Fruit fly (Drosophila melanogaster) whole organism, prepupa: ENCODE data around the gene Fit2.
A peak's percentile ranks its signal among the peaks of the same experiment; 100 is the strongest.

Experiments
- Blimp-1 ChIP-seq: fragments of 200-800 bp; sonication (Bioruptor generic); optimal IDR thresholded peaks from 3 replicates; lab custom pipeline; 2017; ENCODE audit warnings: missing biosample characterization, missing genetic modification characterization, mild to moderate bottlenecking, moderate library complexity, missing genetic modification reagents
- CG10631 ChIP-seq: fragments of 200-800 bp; sonication (Bioruptor generic); optimal IDR thresholded peaks from 2 replicates; lab custom pipeline; 2016; ENCODE audit warnings: missing biosample characterization, missing genetic modification characterization
- CG11902 ChIP-seq: fragments of 200-800 bp; sonication (Bioruptor generic); optimal IDR thresholded peaks from 3 replicates; lab custom pipeline; 2016; ENCODE audit warnings: missing biosample characterization, missing genetic modification characterization
- CG16779 ChIP-seq: fragments of 200-800 bp; sonication (Bioruptor generic); optimal IDR thresholded peaks from 3 replicates; lab custom pipeline; 2017; ENCODE audit warnings: missing biosample characterization, mild to moderate bottlenecking, missing genetic modification characterization
- CG3032 ChIP-seq: fragments of 200-800 bp; optimal IDR thresholded peaks from 2 replicates; lab custom pipeline; 2019; ENCODE audit warnings: missing biosample characterization, mild to moderate bottlenecking, missing genetic modification characterization, moderate library complexity
- CG31627 ChIP-seq: fragments of 200-800 bp; sonication (Bioruptor generic); optimal IDR thresholded peaks from 3 replicates; lab custom pipeline; 2016; ENCODE audit warnings: missing biosample characterization, missing genetic modification characterization
- CG32006 ChIP-seq: fragments of 200-800 bp; sonication (Bioruptor generic); optimal IDR thresholded peaks from 3 replicates; lab custom pipeline; 2017; ENCODE audit warnings: missing biosample characterization, mild to moderate bottlenecking, missing genetic modification characterization
- CG3919 ChIP-seq: fragments of 200-800 bp; sonication (Bioruptor generic); optimal IDR thresholded peaks from 3 replicates; lab custom pipeline; 2016; ENCODE audit warnings: missing biosample characterization, missing genetic modification characterization
- CG4318 ChIP-seq: fragments of 200-800 bp; sonication (Bioruptor generic); optimal IDR thresholded peaks from 3 replicates; lab custom pipeline; 2017; ENCODE audit warnings: missing biosample characterization, mild to moderate bottlenecking, missing genetic modification characterization
- CG6276 ChIP-seq: fragments of 200-800 bp; sonication (Bioruptor generic); optimal IDR thresholded peaks from 2 replicates; lab custom pipeline; 2017; ENCODE audit warnings: missing biosample characterization, mild to moderate bottlenecking, missing genetic modification characterization
- CG6808 ChIP-seq: fragments of 200-800 bp; sonication (Bioruptor generic); optimal IDR thresholded peaks from 3 replicates; lab custom pipeline; 2017; ENCODE audit warnings: missing biosample characterization, missing genetic modification characterization, mild to moderate bottlenecking, moderate library complexity, missing genetic modification reagents
- CG6854 ChIP-seq: fragments of 200-800 bp; sonication (Bioruptor generic); optimal IDR thresholded peaks from 2 replicates; lab custom pipeline; 2017; ENCODE audit warnings: missing biosample characterization, mild to moderate bottlenecking, missing genetic modification characterization
- CG7368 ChIP-seq: fragments of 200-800 bp; sonication (Bioruptor generic); optimal IDR thresholded peaks from 3 replicates; lab custom pipeline; 2016; ENCODE audit warnings: missing biosample characterization, missing genetic modification characterization
- CG8119 ChIP-seq: fragments of 200-800 bp; sonication (Bioruptor generic); IDR thresholded peaks from 3 replicates; pipeline ENCODE4 v1.3.6; 2022; ENCODE audit warnings: missing biosample characterization, missing genetic modification characterization
- CG8319 ChIP-seq: fragments of 200-800 bp; sonication (Bioruptor generic); optimal IDR thresholded peaks from 3 replicates; lab custom pipeline; 2016; ENCODE audit warnings: missing biosample characterization, missing genetic modification characterization
- CG8632 ChIP-seq: fragments of 200-800 bp; sonication (Bioruptor generic); optimal IDR thresholded peaks from 3 replicates; lab custom pipeline; 2016; ENCODE audit warnings: missing biosample characterization, missing genetic modification characterization
- CG9139 ChIP-seq: fragments of 200-800 bp; sonication (Bioruptor generic); optimal IDR thresholded peaks from 3 replicates; lab custom pipeline; 2017; ENCODE audit warnings: missing biosample characterization, mild to moderate bottlenecking, missing genetic modification characterization
- Eip75B ChIP-seq: fragments of 200-800 bp; sonication (Bioruptor generic); optimal IDR thresholded peaks from 3 replicates; lab custom pipeline; 2016; ENCODE audit warnings: missing biosample characterization, missing genetic modification characterization
- Eip78C ChIP-seq: fragments of 200-800 bp; sonication (Bioruptor generic); peaks from one replicate; lab custom pipeline; 2016; ENCODE audit warnings: missing biosample characterization, missing genetic modification characterization
- Eip93F ChIP-seq: fragments of 200-800 bp; sonication (Bioruptor generic); optimal IDR thresholded peaks from 2 replicates; lab custom pipeline; 2016; ENCODE audit warnings: missing biosample characterization, mild to moderate bottlenecking, missing genetic modification characterization
- Hr38 ChIP-seq: sonication (Bioruptor generic); optimal IDR thresholded peaks from 2 replicates; lab custom pipeline; 2016; ENCODE audit warnings: missing biosample characterization, missing genetic modification characterization
- Hr4 ChIP-seq: fragments of 200-800 bp; sonication (Bioruptor generic); optimal IDR thresholded peaks from 3 replicates; lab custom pipeline; 2016; ENCODE audit warnings: missing biosample characterization, missing genetic modification characterization
- Lpt ChIP-seq: fragments of 200-800 bp; sonication (Bioruptor generic); optimal IDR thresholded peaks from 3 replicates; lab custom pipeline; 2016; ENCODE audit warnings: missing biosample characterization, missing genetic modification characterization
- OdsH ChIP-seq: fragments of 200-800 bp; sonication (Bioruptor generic); optimal IDR thresholded peaks from 3 replicates; lab custom pipeline; 2016; ENCODE audit warnings: missing biosample characterization, missing genetic modification characterization
- Sox14 ChIP-seq: fragments of 200-800 bp; sonication (Bioruptor generic); optimal IDR thresholded peaks from 3 replicates; lab custom pipeline; 2016; ENCODE audit warnings: missing biosample characterization, missing genetic modification characterization
- achi ChIP-seq: fragments of 200-800 bp; sonication (Bioruptor generic); optimal IDR thresholded peaks from 3 replicates; lab custom pipeline; 2016; ENCODE audit warnings: missing biosample characterization, missing genetic modification characterization
- cyc ChIP-seq: fragments of 200-800 bp; sonication (Bioruptor generic); optimal IDR thresholded peaks from 3 replicates; lab custom pipeline; 2016; ENCODE audit warnings: missing biosample characterization, missing genetic modification characterization
- esn ChIP-seq: fragments of 200-800 bp; sonication (Bioruptor generic); optimal IDR thresholded peaks from 2 replicates; lab custom pipeline; 2016; ENCODE audit warnings: missing biosample characterization, mild to moderate bottlenecking, missing genetic modification characterization, moderate library complexity
- lz ChIP-seq: fragments of 200-800 bp; sonication (Bioruptor generic); optimal IDR thresholded peaks from 3 replicates; lab custom pipeline; 2016; ENCODE audit warnings: missing biosample characterization, missing genetic modification characterization
- pdm3 ChIP-seq: fragments of 200-800 bp; sonication (Bioruptor generic); optimal IDR thresholded peaks from 3 replicates; lab custom pipeline; 2016; ENCODE audit warnings: missing biosample characterization, missing genetic modification characterization
- salr ChIP-seq, 2 experiments: fragments of 200-800 bp; sonication (Bioruptor generic); optimal IDR thresholded peaks; 3 replicates each; lab custom pipeline; 2016 to 2018; ENCODE audit warnings: missing biosample characterization in 2 of 2, missing genetic modification characterization in 2 of 2, mild to moderate bottlenecking in 1 of 2
- spab ChIP-seq: fragments of 200-800 bp; sonication (Bioruptor generic); optimal IDR thresholded peaks from 2 replicates; lab custom pipeline; 2017; ENCODE audit warnings: missing biosample characterization, mild to moderate bottlenecking, missing genetic modification characterization, missing genetic modification reagents
- ss ChIP-seq, 2 experiments: fragments of 200-800 bp; sonication (Bioruptor generic); optimal IDR thresholded peaks; 2 replicates in 1 of 2; 3 replicates in 1 of 2; lab custom pipeline; 2017 to 2018; ENCODE audit warnings: mild to moderate bottlenecking in 2 of 2, missing biosample characterization in 2 of 2, missing genetic modification characterization in 2 of 2, moderate library complexity in 1 of 2
- svp ChIP-seq: fragments of 200-800 bp; sonication (Bioruptor generic); peaks from one replicate; lab custom pipeline; 2016; ENCODE audit warnings: missing biosample characterization, missing genetic modification characterization

Gene Fit2

dm6 chr3L:17023641-17024040 lies 487 bp upstream of the Fit2 start, which contains the start of gene a10:
a10 (minus strand) TSS chr3L:17023741.
- TF ChIP-seq Blimp-1 (GFP tag; lab: Kevin White, UChicago) (no peak), CG9139 (GFP tag; lab: Kevin White, UChicago) (no peak), achi (GFP tag; lab: Kevin White, UChicago) (no peak), Eip78C (no peak)

DNA sequence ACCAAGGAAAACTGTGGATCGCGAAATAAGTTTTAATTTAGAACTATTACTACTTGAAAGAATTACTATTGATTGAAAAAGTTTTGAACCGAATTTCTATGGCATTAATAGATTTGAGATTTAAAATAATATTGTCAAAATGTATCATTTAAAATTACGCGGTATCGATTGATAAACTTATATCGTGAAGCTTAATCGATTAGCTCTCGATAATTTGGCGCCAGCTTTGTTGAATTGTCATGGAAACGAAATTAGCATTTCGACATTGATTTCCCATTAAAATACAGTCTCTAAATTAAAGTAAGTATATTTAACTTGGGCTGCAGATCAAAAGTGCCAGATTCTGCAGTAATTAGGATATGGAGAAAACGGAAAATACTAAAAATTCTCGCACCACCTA lies 3.2 kb downstream of the Fit2 start, which contains the start of gene CG7730:
Gene CG7730 (plus strand): TSS at position 206 of the 400 bp plus-strand sequence.
- no peak for TF ChIP-seq Eip75B
- TF ChIP-seq Hr4 (GFP tag; lab: Kevin White, UChicago) = no peak
- TF ChIP-seq CG7368 (GFP tag; lab: Kevin White, UChicago) = no peak
- TF ChIP-seq cyc (GFP tag; lab: Kevin White, UChicago) = no peak
- no peak for TF ChIP-seq Sox14 (GFP tag; lab: Kevin White, UChicago)
- TF ChIP-seq CG11902 (GFP tag; lab: Kevin White, UChicago) = no peak
- TF ChIP-seq CG3032 (tag; lab: Kevin White, UChicago) = no peak
- no peak for TF ChIP-seq lz (GFP tag; lab: Kevin White, UChicago)
- no peak for TF ChIP-seq CG8119 (GFP tag; lab: Robert Waterston, UW)
- TF ChIP-seq Lpt (GFP tag; lab: Kevin White, UChicago) = no peak
- TF ChIP-seq CG6276 (GFP tag; lab: Kevin White, UChicago) = no peak
- TF ChIP-seq CG8319 (GFP tag; lab: Kevin White, UChicago) = no peak
- TF ChIP-seq salr (GFP tag; optimal IDR thresholded peaks at IDR 0.05; lab: Kevin White, UChicago) = no peak
- no peak for TF ChIP-seq Blimp-1 (GFP tag; lab: Kevin White, UChicago)
- TF ChIP-seq CG10631 (GFP tag; lab: Kevin White, UChicago) = no peak
- no peak for TF ChIP-seq CG4318 (GFP tag; lab: Kevin White, UChicago)
- TF ChIP-seq OdsH (GFP tag; lab: Kevin White, UChicago) = no peak
- no peak for TF ChIP-seq ss (GFP tag; optimal IDR thresholded peaks at IDR 0.05; lab: Kevin White, UChicago)
- TF ChIP-seq Hr38 = no peak
- TF ChIP-seq, all 60 proteins: peak for 0

dm6 chr3L:17031971-17032370 lies 7.8 kb downstream of the Fit2 start, which contains the start of gene Ilp8:
Ilp8 (minus strand) TSS chr3L:17032080.
- no peak for TF ChIP-seq cyc (GFP tag; lab: Kevin White, UChicago)
- no peak for TF ChIP-seq Eip93F (GFP tag; lab: Kevin White, UChicago)
- no peak for TF ChIP-seq esn (GFP tag; lab: Kevin White, UChicago)
- peak; percentile 49 for TF ChIP-seq CG6854 (GFP tag; lab: Kevin White, UChicago)
- TF ChIP-seq pdm3 = no peak
- peak; percentile 13 for TF ChIP-seq Blimp-1 (GFP tag; lab: Kevin White, UChicago)
- TF ChIP-seq CG10631 (GFP tag; lab: Kevin White, UChicago) = no peak

dm6 chr3L:17033309-17033708 lies 9.2 kb downstream of the Fit2 start:
- TF ChIP-seq ss (GFP tag; optimal IDR thresholded peaks at IDR 0.05; lab: Kevin White, UChicago) (no peak), Blimp-1 (GFP tag; lab: Kevin White, UChicago) (peak; percentile 95)

dm6 chr3L:17035492-17035891 lies 11.4 kb downstream of the Fit2 start, which contains the start of gene beg:
beg (plus strand) TSS chr3L:17035668.
- TF ChIP-seq spab (GFP tag; lab: Kevin White, UChicago) = no peak
- no peak for TF ChIP-seq CG8319 (GFP tag; lab: Kevin White, UChicago)
- TF ChIP-seq CG3032 (tag; lab: Kevin White, UChicago) = no peak
- TF ChIP-seq Eip78C = no peak
- no peak for TF ChIP-seq CG3919 (GFP tag; lab: Kevin White, UChicago)
- no peak for TF ChIP-seq CG6276 (GFP tag; lab: Kevin White, UChicago)
- no peak for TF ChIP-seq CG6808 (GFP tag; lab: Kevin White, UChicago)
- TF ChIP-seq svp (GFP tag; lab: Kevin White, UChicago) = no peak
- no peak for TF ChIP-seq CG10631 (GFP tag; lab: Kevin White, UChicago)
- TF ChIP-seq OdsH (GFP tag; lab: Kevin White, UChicago) = no peak
- TF ChIP-seq CG32006 (GFP tag; lab: Kevin White, UChicago) = no peak
- no peak for TF ChIP-seq Sox14 (GFP tag; lab: Kevin White, UChicago)
- TF ChIP-seq CG8632 (GFP tag; lab: Kevin White, UChicago) = no peak
- TF ChIP-seq Hr38 = no peak
- TF ChIP-seq Eip93F (GFP tag; lab: Kevin White, UChicago) = no peak
- no peak for TF ChIP-seq CG9139 (GFP tag; lab: Kevin White, UChicago)
- TF ChIP-seq CG16779 (tag; lab: Kevin White, UChicago) = no peak
- no peak for TF ChIP-seq CG31627 (GFP tag; lab: Kevin White, UChicago)
